Fruit fly (Drosophila melanogaster): Measurements from ENCODE around the gene polybromo.

The polybromo gene

DNA sequence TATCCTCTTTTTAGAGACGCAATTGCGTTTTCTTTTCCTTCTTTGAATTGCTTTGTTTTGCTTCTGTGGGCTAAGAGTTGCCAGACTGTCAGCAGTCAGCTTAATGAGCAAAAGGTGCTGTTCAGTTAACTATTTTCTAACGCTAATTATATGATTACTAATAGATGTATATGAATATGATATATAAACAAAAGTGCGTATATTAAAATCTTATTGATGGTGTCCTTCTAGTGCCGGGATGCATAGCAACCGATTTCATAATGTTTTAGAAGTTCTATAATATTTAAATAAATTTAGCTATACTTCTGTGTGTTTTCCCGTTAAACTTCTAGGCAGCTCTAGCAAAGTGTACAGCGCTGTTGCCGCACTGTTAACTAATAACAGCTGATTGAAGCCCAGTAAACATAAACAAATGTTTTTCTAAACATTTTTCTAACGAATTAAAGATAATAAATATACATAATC is 24.9 kb upstream of the polybromo start, which contains the start of the genes Kaz and CG43273 (continued):
- TF ChIP-seq CG43689 (GFP tag; IDR thresholded peaks at IDR 0.05) (no peak), YL-1 (GFP tag; optimal IDR thresholded peaks at IDR 0.05) (peak; percentile 69), CG32767 (GFP tag; IDR thresholded peaks at IDR 0.05) (no peak; the same call in 1 of the 2 replicates), CG9797 (GFP tag; optimal IDR thresholded peaks at IDR 0.05) (no peak), MBD-R2 (GFP tag; IDR thresholded peaks at IDR 0.05) (peak; percentile 82), CG15514 (GFP tag; optimal IDR thresholded peaks at IDR 0.05) (peak; percentile 37), pb (GFP tag; optimal IDR thresholded peaks at IDR 0.05) (no peak), kah (GFP tag; optimal IDR thresholded peaks at IDR 0.05) (no peak), CG3847 (GFP tag; IDR thresholded peaks at IDR 0.05) (peak; percentile 75), CG4617 (GFP tag; optimal IDR thresholded peaks at IDR 0.05; ENCODE audit: borderline replicate concordance) (peak; percentile 57), MESR4 (GFP tag; optimal IDR thresholded peaks at IDR 0.05) (no peak), Hr51 (GFP tag; optimal IDR thresholded peaks at IDR 0.05) (peak in 1 of 2 experiments; percentile 13), Tbp (GFP tag; optimal IDR thresholded peaks at IDR 0.05) (no peak), CG10462 (GFP tag; optimal IDR thresholded peaks at IDR 0.05) (peak; percentile 44), CG14710 (tag; optimal IDR thresholded peaks at IDR 0.05) (peak; percentile 81), CG15601 (tag; optimal IDR thresholded peaks at IDR 0.05) (peak; percentile 43), CG16815 (GFP tag; optimal IDR thresholded peaks at IDR 0.05) (no peak), CG9727 (GFP tag; optimal IDR thresholded peaks at IDR 0.05) (peak; percentile 32), CG34376 (GFP tag; optimal IDR thresholded peaks at IDR 0.05) (peak; percentile 14), CG34224 (GFP tag; IDR thresholded peaks at IDR 0.05; ENCODE audit: partially characterized antibody) (no peak), peb (GFP tag; IDR thresholded peaks at IDR 0.05) (peak; percentile 37; the same call in 1 of the 2 replicates), sisA (GFP tag; IDR thresholded peaks at IDR 0.05) (peak; percentile 5; the same call in 1 of the 2 replicates), bcd (GFP tag; optimal IDR thresholded peaks at IDR 0.05) (peak; percentile 67), pita (GFP tag; optimal IDR thresholded peaks at IDR 0.05) (no peak), Meics (GFP tag; optimal IDR thresholded peaks at IDR 0.05) (peak; percentile 58), NfI (GFP tag; optimal IDR thresholded peaks at IDR 0.05) (peak; percentile 74), Aef1 (GFP tag; IDR thresholded peaks at IDR 0.05) (peak; percentile 12; the same call in 1 of the 3 replicates), CG17385 (GFP tag; optimal IDR thresholded peaks at IDR 0.05) (no peak), trh (GFP tag; optimal IDR thresholded peaks at IDR 0.05) (no peak), dpn (GFP tag; optimal IDR thresholded peaks at IDR 0.05) (peak in 1 of 2 experiments; percentile 68), CG18476 (GFP tag; optimal IDR thresholded peaks at IDR 0.05) (peak; percentile 31), CG17359 (tag; optimal IDR thresholded peaks at IDR 0.05) (peak; percentile 46), CG4424 (GFP tag; optimal IDR thresholded peaks at IDR 0.05) (peak; percentile 51), twi (tag; optimal IDR thresholded peaks at IDR 0.05) (no peak), lbe (GFP tag; optimal IDR thresholded peaks at IDR 0.05) (peak; percentile 32), Elba2 (GFP tag; optimal IDR thresholded peaks at IDR 0.05) (no peak), CG10654 (GFP tag; optimal IDR thresholded peaks at IDR 0.05) (peak; percentile 17), H15 (GFP tag; IDR thresholded peaks at IDR 0.05) (no peak), dysf (GFP tag; IDR thresholded peaks at IDR 0.05) (peak; percentile 56; the same call in 1 of the 3 replicates), HLHmδ (GFP tag; optimal IDR thresholded peaks at IDR 0.05) (no peak), gcm2 (GFP tag; optimal IDR thresholded peaks at IDR 0.05) (no peak), tin (GFP tag; optimal IDR thresholded peaks at IDR 0.05) (peak; percentile 52), CG42726 (GFP tag; IDR thresholded peaks at IDR 0.05; ENCODE audit: partially characterized antibody) (no peak), CG17186 (GFP tag; optimal IDR thresholded peaks at IDR 0.05) (peak; percentile 44), Ssrp (tag; optimal IDR thresholded peaks at IDR 0.05) (peak; percentile 66), CG9437 (GFP tag; optimal IDR thresholded peaks at IDR 0.05) (peak; percentile 25), unc-4 (GFP tag; IDR thresholded peaks at IDR 0.05; ENCODE audit: partially characterized antibody) (no peak), CG33557 (GFP tag; optimal IDR thresholded peaks at IDR 0.05) (peak; percentile 55), wek (GFP tag; optimal IDR thresholded peaks at IDR 0.05) (no peak), CG18011 (GFP tag; optimal IDR thresholded peaks at IDR 0.05) (peak; percentile 57)
